Fruit fly (Drosophila melanogaster): ENCODE data around the gene Arp5.

Arp5 gene

DNA sequence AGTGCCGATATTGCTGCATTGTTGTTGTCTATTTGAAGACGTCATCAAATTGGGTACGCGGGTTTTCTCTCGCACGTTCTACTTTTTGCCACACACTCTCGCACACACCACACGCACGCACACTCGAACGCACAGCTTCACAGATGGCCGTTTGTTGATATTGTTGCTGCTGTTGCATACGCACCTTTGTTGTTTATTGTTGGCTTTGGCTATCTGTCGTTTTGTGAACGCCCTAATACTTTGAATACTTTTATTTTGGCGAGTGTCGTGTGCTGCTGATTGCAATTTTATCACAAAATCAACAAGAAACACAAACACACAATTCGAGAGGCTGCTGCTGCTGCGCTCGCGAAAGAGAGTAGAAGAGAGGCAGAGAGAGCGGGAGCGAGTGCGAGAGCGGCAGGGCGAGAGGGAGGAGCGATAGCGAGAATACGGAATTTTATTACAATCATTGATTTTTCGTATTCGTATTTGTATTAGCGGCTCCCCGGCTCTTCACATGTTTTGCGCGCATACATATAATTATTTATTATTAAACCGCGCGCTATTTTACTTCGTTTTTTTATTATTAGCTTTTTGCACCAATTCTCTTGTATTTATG is 13.3 kb downstream of the Arp5 start (continued):
- TF ChIP-seq z (GFP tag; IDR thresholded peaks at IDR 0.05) (no peak), crol (GFP tag; IDR thresholded peaks at IDR 0.05) (no peak), grau (tag; optimal IDR thresholded peaks at IDR 0.05) (no peak), odd (GFP tag; optimal IDR thresholded peaks at IDR 0.05) (peak; percentile 22), CG8290 (GFP tag; optimal IDR thresholded peaks at IDR 0.05) (no peak), CG8290 (tag; optimal IDR thresholded peaks at IDR 0.05) (peak; percentile 52 to 69), unc-4 (GFP tag; IDR thresholded peaks at IDR 0.05; ENCODE audit: partially characterized antibody) (no peak), CG10979 (tag; optimal IDR thresholded peaks at IDR 0.05) (no peak), Fer2 (tag; optimal IDR thresholded peaks at IDR 0.05) (no peak), CG10267 (tag; optimal IDR thresholded peaks at IDR 0.05) (peak; percentile 12), CG13123 (GFP tag; optimal IDR thresholded peaks at IDR 0.05) (peak; percentile 39), sob (GFP tag; IDR thresholded peaks at IDR 0.05) (no peak), run (tag; optimal IDR thresholded peaks at IDR 0.05) (peak; percentile 5), nerfin-2 (GFP tag; IDR thresholded peaks at IDR 0.05; ENCODE audit: partially characterized antibody) (no peak), tup (GFP tag; optimal IDR thresholded peaks at IDR 0.05) (no peak), CG16813 (GFP tag; IDR thresholded peaks at IDR 0.05; ENCODE audit: partially characterized antibody) (no peak), sisA (GFP tag; IDR thresholded peaks at IDR 0.05) (no peak), nmo (GFP tag; optimal IDR thresholded peaks at IDR 0.05) (no peak), esg (GFP tag; conservative IDR thresholded peaks at IDR 0.05) (no peak), CG5953 (GFP tag; IDR thresholded peaks at IDR 0.05) (no peak), CG14965 (GFP tag; optimal IDR thresholded peaks at IDR 0.05; ENCODE audit: borderline replicate concordance) (no peak), CG7556 (GFP tag; optimal IDR thresholded peaks at IDR 0.05) (peak; percentile 35), tin (GFP tag; optimal IDR thresholded peaks at IDR 0.05) (no peak), CTCF (GFP tag; optimal IDR thresholded peaks at IDR 0.05) (no peak), CG14667 (GFP tag; IDR thresholded peaks at IDR 0.05) (no peak), CG3847 (GFP tag; IDR thresholded peaks at IDR 0.05) (no peak), Spps (tag; optimal IDR thresholded peaks at IDR 0.05) (peak; percentile 30), CG12071 (GFP tag; optimal IDR thresholded peaks at IDR 0.05) (peak; percentile 74), CG2712 (tag; optimal IDR thresholded peaks at IDR 0.05) (no peak), CG2120 (GFP tag; optimal IDR thresholded peaks at IDR 0.05) (peak; percentile 29), corto (GFP tag; optimal IDR thresholded peaks at IDR 0.05) (peak; percentile 18), cad (GFP tag; optimal IDR thresholded peaks at IDR 0.05) (no peak), Mes4 (GFP tag; optimal IDR thresholded peaks at IDR 0.05) (peak; percentile 38), CG2199 (GFP tag; IDR thresholded peaks at IDR 0.05) (no peak), CG11504 (tag; optimal IDR thresholded peaks at IDR 0.05) (peak; percentile 26), sug (tag; optimal IDR thresholded peaks at IDR 0.05) (no peak), D19A (tag; optimal IDR thresholded peaks at IDR 0.05) (peak; percentile 20), Dll (GFP tag; IDR thresholded peaks at IDR 0.05; ENCODE audit: partially characterized antibody) (no peak), br (optimal IDR thresholded peaks at IDR 0.05) (no peak), CG6765 (GFP tag; optimal IDR thresholded peaks at IDR 0.05) (peak; percentile 21), CG11560 (tag; IDR thresholded peaks at IDR 0.05) (no peak), CG1024 (GFP tag; IDR thresholded peaks at IDR 0.05) (no peak), Stat92E (GFP tag; optimal IDR thresholded peaks at IDR 0.05) (peak in 1 of 3 experiments; percentile 13), CG4282 (GFP tag; optimal IDR thresholded peaks at IDR 0.05) (no peak), Ssrp (tag; optimal IDR thresholded peaks at IDR 0.05) (no peak), CG33213 (GFP tag; optimal IDR thresholded peaks at IDR 0.05) (peak; percentile 46), mld (GFP tag; IDR thresholded peaks at IDR 0.05; ENCODE audit: partially characterized antibody) (no peak), Dp (GFP tag; optimal IDR thresholded peaks at IDR 0.05) (no peak), disco-r (GFP tag; optimal IDR thresholded peaks at IDR 0.05) (peak; percentile 31), CG11247 (GFP tag; IDR thresholded peaks at IDR 0.05) (no peak), HmgZ (tag; optimal IDR thresholded peaks at IDR 0.05) (no peak), CG17359 (tag; optimal IDR thresholded peaks at IDR 0.05) (peak; percentile 71)
